Fruit fly (Drosophila melanogaster) whole organism: ENCODE results near the gene Smox.

Experiments used
- CG8478 ChIP-seq: fragments of >200 bp; optimal IDR thresholded peaks from 2 replicates; lab custom pipeline; 2018; ENCODE audit warnings: inconsistent platforms
- Dll ChIP-seq: fragments of >200 bp; optimal IDR thresholded peaks from 2 replicates; lab custom pipeline; 2017
- EcR ChIP-seq, 2 experiments: fragments of >200 bp; optimal IDR thresholded peaks; 2 replicates each; lab custom pipeline; 2017; ENCODE audit warnings: missing biosample characterization in 2 of 2, missing genetic modification characterization in 2 of 2, missing genetic modification reagents in 2 of 2
- pan ChIP-seq: fragments of >200 bp; optimal IDR thresholded peaks from 2 replicates; lab custom pipeline; 2017
- psq ChIP-seq: fragments of >200 bp; optimal IDR thresholded peaks from 2 replicates; lab custom pipeline; 2017
- usp ChIP-seq: fragments of >200 bp; optimal IDR thresholded peaks from 2 replicates; lab custom pipeline; 2017; ENCODE audit warnings: missing biosample characterization, missing genetic modification characterization, mixed read lengths

Gene Smox

DNA sequence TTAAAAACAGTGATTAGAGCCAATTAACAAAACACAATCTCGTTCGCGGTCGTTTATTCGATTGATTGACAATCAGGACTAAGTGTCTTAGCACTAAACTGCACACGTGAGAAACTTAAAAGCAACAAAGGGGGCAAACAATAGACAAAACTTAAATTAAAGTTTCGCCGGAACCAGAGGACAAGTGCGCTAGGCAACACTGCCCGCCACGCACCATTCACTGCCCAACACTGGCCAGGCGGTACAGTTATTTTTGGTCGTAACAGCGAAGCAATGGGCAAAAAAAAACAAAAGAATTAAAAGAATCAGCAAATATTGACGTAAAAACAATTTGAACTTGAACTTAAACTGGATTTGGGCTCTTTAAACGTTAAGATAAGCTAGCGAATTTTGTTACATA is 4.8 kb downstream of the Smox start:
- no peak for TF ChIP-seq pan (lab: Kevin White, UChicago)
- TF ChIP-seq EcR (GFP tag; optimal IDR thresholded peaks at IDR 0.05; lab: Kevin White, UChicago): no peak
- TF ChIP-seq psq: no peak
- no peak for TF ChIP-seq usp (GFP tag; lab: Kevin White, UChicago)
- no peak for TF ChIP-seq Dll
- TF ChIP-seq CG8478 (lab: Kevin White, UChicago): no peak

DNA sequence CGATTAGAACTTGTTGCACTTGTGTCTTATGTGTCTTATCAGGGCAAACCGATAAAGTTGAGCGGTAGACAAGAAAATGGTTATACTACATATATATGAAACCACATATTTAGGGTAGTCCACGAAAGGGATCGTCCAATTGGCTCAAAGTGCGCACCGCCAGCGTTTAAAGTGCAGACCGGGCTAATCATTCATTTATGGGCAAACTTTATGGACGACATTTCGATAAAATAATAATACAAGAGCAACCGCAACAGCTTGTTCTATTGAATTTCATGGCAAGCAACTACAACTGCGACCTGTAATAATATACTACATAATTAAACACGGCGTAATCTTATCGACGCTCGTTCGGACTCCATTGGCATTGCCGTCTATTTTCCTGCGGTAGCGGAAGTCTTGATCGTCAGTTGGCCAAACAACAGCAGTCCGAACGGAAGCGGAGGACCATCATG is 6.6 kb downstream of the Smox start, which contains the start of the genes cyr and CG2120:
Gene cyr (minus strand): TSS at position 294 of the 455 bp plus-strand sequence.
Gene CG2120 (plus strand): TSS at position 405 of the 455 bp plus-strand sequence.
- TF ChIP-seq pan (lab: Kevin White, UChicago) (no peak), Dll (no peak), usp (GFP tag; lab: Kevin White, UChicago) (no peak), EcR (GFP tag; optimal IDR thresholded peaks at IDR 0.05; lab: Kevin White, UChicago) (no peak), psq (no peak), CG8478 (lab: Kevin White, UChicago) (no peak)

DNA sequence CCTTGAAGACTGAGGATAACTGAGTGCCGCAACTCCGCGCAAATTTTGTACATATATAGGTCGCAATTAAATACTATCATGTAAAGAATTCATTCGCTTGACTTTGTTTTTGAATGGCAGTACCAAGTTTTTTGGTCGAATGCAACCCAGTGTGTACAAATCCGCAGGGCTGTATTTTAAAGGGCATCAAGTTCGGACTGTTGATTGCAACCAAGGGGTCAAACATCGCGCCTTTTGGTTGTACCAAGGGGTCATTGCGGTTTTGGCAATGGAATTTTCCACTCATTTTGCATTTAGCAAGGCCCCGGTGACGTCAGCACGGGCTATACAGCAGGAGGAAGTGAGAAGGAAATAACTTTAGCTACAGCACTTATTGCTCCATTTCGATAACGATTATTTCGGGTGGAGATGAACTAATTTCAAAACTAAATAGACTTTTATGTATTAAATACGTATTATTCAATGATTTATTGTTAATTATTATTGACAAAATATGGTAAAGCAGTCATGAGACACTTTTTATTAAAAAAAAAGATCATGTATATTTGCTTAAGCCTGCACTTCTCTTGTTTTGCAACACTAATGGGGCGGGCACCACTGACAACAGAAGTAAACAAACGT is 10.3 kb downstream of the Smox start, which contains the start of gene CG10958:
Gene CG10958 (plus strand): TSS at position 593 of the 621 bp plus-strand sequence.
- no peak for TF ChIP-seq psq
- TF ChIP-seq pan (lab: Kevin White, UChicago): no peak
- no peak for TF ChIP-seq EcR (GFP tag; optimal IDR thresholded peaks at IDR 0.05; lab: Kevin White, UChicago)
- no peak for TF ChIP-seq usp (GFP tag; lab: Kevin White, UChicago)
- no peak for TF ChIP-seq Dll
- no peak for TF ChIP-seq CG8478 (lab: Kevin White, UChicago)

DNA sequence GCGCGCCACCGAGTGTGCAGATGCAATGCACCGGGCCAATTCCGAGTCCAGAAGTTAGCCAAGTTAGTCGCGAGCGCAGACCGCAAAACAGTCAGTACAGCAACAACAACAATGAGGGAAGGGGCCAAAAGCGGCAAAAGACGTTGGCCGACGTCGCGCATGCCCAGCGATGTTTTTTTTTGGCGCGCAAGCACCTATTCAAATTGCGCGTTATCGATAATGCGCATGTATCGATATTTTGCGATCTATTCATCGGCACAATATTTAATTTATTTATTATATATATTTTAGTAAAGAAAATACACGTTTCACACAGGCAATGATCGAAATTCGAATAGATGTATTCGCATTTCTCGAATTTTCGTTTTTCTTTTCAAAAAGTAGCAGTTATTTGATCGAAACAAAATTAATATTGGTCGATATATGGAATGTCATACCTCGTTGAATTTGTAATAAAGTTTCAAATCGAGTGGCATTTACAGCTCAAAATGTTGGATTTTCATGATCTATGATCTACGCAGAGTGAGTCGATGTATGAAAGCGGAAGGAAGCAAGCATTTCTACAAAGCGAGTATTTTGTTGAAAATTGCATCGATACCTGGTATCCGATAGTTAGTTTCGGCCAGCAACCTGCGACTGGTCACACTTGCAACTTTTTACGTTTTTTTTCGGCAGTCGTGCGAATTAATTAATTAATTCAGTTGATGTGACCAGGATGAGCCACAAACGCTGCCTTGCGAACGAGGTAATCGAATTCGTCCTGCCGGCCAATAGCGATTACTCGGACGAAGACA is 12.7 kb downstream of the Smox start, which contains the start of gene CG2116:
Gene CG2116 (plus strand): TSS at position 609 of the 794 bp plus-strand sequence.
- TF ChIP-seq EcR (GFP tag; optimal IDR thresholded peaks at IDR 0.05; lab: Kevin White, UChicago) (no peak), Dll (no peak), psq (no peak), pan (lab: Kevin White, UChicago) (no peak), CG8478 (lab: Kevin White, UChicago) (no peak), usp (GFP tag; lab: Kevin White, UChicago) (no peak)

DNA sequence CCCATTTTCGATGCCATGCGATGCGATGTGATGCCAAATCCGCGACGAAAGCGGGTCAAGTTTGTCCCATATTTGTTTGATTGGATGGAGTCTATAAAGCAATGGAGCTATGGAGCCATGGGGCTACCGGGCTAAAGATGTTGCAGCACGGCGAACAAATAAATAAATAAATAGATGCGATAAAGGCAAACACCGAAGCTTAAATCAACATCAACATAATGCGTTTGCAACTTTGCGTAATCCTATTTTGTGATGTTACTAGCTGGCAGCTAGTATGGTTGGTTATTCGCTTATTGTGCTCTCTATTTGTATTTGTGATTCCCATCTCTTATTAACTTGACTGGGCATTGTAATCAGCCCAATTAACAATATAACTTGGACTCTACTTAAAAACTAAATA is 13.9 kb downstream of the Smox start:
- TF ChIP-seq psq: no peak
- no peak for TF ChIP-seq usp (GFP tag; lab: Kevin White, UChicago)
- no peak for TF ChIP-seq CG8478 (lab: Kevin White, UChicago)
- no peak for TF ChIP-seq pan (lab: Kevin White, UChicago)
- TF ChIP-seq EcR (GFP tag; optimal IDR thresholded peaks at IDR 0.05; lab: Kevin White, UChicago): no peak

DNA sequence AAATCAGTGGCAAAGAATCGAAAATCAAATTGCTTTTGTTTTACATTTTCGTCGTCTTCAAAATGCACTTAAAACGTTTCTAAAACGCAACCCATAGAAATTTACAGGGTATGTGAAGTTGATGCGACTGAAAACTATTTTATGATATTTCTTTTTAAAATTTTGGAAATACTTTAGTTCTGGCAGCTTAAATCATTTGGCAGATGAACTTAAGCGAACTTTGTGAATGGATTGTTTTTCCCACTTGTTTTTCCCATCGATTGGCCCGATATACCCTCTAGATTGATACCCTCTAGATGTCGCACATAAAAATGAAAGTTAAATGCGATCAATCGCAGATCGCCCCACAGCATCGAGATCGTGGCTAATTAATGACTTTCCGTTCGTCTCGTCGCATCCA is 15.9 kb downstream of the Smox start:
- TF ChIP-seq CG8478 (lab: Kevin White, UChicago) (no peak), pan (lab: Kevin White, UChicago) (no peak), usp (GFP tag; lab: Kevin White, UChicago) (no peak), psq (no peak), Dll (no peak), EcR (GFP tag; optimal IDR thresholded peaks at IDR 0.05; lab: Kevin White, UChicago) (no peak)

DNA sequence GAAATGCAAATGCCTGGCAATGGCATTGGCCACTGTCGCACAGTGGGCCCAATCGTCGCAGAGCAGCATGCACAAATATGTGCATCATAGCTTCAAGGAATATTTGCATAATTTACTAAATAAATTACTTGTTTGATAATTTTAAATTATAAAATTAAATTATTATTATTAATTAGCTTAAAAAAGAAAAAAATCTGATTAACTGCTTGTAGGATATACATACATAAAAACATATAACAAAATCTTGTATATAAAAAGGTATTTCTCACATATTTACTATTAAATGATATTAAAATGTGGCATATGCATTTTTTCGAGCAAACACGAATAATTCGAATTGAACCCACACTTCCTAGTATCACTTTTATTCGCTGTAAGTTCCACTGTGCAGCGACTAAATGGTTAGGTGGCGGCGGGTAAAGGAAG is 16.8 kb downstream of the Smox start:
- TF ChIP-seq Dll: no peak
- no peak for TF ChIP-seq pan (lab: Kevin White, UChicago)
- TF ChIP-seq psq: no peak
- no peak for TF ChIP-seq usp (GFP tag; lab: Kevin White, UChicago)
- TF ChIP-seq EcR (GFP tag; optimal IDR thresholded peaks at IDR 0.05; lab: Kevin White, UChicago): no peak
- no peak for TF ChIP-seq CG8478 (lab: Kevin White, UChicago)

DNA sequence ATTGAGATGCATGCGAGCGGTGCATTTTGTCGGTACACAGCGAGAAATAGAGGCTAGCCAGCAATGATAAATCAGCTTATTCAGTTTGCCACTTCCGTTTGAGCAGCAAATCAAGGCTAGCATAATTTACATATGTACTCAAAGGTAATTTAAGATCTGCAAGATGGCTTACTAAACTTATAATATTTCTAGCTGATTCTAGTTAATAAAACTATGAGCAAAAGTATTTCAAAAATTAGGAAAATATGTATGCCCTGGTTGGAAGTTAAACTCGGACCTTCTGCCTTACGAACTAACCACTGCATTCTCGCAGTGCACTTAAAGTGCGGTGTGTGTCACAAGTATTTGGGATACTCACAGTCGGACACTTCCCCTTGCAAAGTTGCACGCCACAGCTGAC is 19.2 kb downstream of the Smox start:
- TF ChIP-seq Dll (no peak), psq (no peak), usp (GFP tag; lab: Kevin White, UChicago) (no peak), EcR (GFP tag; optimal IDR thresholded peaks at IDR 0.05; lab: Kevin White, UChicago) (no peak)

DNA sequence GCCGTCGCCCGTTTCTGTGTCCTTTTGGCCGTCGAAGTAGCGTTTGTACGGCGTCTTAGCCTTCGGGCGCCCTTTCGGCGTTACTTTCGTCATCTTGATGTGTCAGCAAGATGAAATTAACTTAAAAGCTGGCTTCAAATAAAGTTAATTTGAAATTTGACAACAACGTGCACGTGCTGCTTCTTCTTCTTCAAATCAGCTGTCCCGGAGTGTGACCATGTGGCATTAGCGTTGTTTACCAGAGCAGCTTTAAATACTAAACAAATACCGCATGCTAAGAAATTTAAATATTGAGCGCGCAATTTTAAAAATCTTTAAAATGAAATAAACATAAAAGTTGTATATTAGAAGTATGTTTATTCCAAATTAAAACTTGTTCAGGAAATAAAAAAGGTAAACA is 21.1 kb downstream of the Smox start, which contains the start of gene CG2260:
Gene CG2260 (minus strand): TSS at position 209 of the 400 bp plus-strand sequence.
- TF ChIP-seq psq (no peak), usp (GFP tag; lab: Kevin White, UChicago) (no peak), CG8478 (lab: Kevin White, UChicago) (no peak), Dll (no peak), EcR (GFP tag; optimal IDR thresholded peaks at IDR 0.05; lab: Kevin White, UChicago) (no peak), pan (lab: Kevin White, UChicago) (no peak)

DNA sequence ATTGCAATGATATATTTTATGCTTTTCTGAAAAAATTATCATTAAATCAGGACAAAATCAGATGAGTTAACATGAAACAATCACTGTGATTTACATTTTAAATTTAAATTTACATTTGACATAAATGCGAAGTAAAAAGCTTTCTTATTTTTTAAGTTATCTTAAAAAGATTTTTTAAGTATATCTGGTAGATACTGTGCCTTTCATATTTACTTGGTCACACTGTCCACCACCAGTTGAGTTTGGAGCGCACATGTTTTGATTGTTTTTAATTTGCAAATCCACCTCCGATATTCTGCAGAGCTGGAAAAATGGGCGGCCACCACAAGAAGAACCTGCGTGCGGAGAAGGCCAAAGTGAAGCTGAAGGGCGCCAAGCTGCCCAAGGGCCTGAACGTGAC is 25.3 kb downstream of the Smox start, which contains the start of gene CG1575:
Gene CG1575 (plus strand): TSS at position 200 of the 400 bp plus-strand sequence.
- no peak for TF ChIP-seq usp (GFP tag; lab: Kevin White, UChicago)
- no peak for TF ChIP-seq EcR (GFP tag; optimal IDR thresholded peaks at IDR 0.05; lab: Kevin White, UChicago)
- no peak for TF ChIP-seq psq
- TF ChIP-seq Dll: no peak
- no peak for TF ChIP-seq CG8478 (lab: Kevin White, UChicago)
- TF ChIP-seq pan (lab: Kevin White, UChicago): no peak

DNA sequence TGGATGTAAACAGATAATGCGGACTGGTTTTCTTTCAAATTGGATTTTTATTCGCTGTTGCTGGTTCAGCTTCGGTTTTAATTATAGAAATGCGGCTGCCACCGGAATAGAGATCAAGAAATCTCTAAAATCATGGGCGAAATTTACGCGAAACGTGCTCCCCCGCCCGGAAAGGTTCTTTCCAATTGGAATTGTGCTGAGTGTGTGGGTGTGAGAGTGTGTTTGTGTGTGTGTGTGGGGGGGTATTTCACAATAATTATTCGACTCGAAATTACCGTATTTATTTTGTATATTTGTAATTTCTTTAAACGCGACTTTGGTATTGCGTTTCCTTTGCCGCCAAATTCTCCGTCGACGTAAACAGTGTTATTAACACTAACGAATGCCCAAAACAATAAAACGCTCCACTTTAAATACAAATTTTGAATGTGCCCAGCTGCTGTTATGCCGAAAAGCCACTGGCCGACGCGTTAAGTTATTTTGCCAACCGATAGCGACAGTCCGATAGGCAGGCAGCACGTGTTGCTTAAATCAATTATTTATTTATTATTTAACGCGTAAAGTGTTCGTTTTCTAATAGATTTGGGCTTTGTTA is 26.3 kb downstream of the Smox start, which contains the start of gene Gclc:
Gene Gclc (minus strand): TSS at position 431 of the 595 bp plus-strand sequence.
- TF ChIP-seq usp (GFP tag; lab: Kevin White, UChicago) (no peak), Dll (no peak), psq (no peak), EcR (GFP tag; optimal IDR thresholded peaks at IDR 0.05; lab: Kevin White, UChicago) (no peak), CG8478 (lab: Kevin White, UChicago) (no peak), pan (lab: Kevin White, UChicago) (no peak)
